Fruit fly (Drosophila melanogaster) whole organism, embryonic: ENCODE data around the gene CG12056.

Experiments used
- Atf3 ChIP-seq: fragments of 200-800 bp; sonication (Bioruptor generic); optimal IDR thresholded peaks from 3 replicates; lab custom pipeline; 2016; ENCODE audit warnings: missing biosample characterization, missing genetic modification characterization
- B-H1 ChIP-seq: fragments of 200-800 bp; sonication (Bioruptor generic); IDR thresholded peaks from 3 replicates; pipeline ENCODE4 v1.3.6; 2022; ENCODE audit warnings: missing biosample characterization, missing genetic modification characterization
- Blimp-1 ChIP-seq: fragments of 200-800 bp; sonication (Bioruptor generic); optimal IDR thresholded peaks from 3 replicates; lab custom pipeline; 2018; ENCODE audit warnings: missing biosample characterization, missing genetic modification characterization, mild to moderate bottlenecking, moderate library complexity, missing genetic modification reagents
- C15 ChIP-seq: fragments of 200-800 bp; sonication (Bioruptor generic); IDR thresholded peaks from 3 replicates; pipeline ENCODE4 v1.3.6; 2022; ENCODE audit warnings: missing biosample characterization, missing genetic modification characterization
- CG10321 ChIP-seq: fragments of 200-800 bp; sonication (Bioruptor generic); IDR thresholded peaks from 2 replicates; pipeline ENCODE4 v1.3.6; 2022; ENCODE audit warnings: missing biosample characterization, missing genetic modification characterization
- CG11398 ChIP-seq: fragments of 200-800 bp; sonication (Bioruptor generic); optimal IDR thresholded peaks from 2 replicates; lab custom pipeline; 2016; ENCODE audit warnings: missing biosample characterization, missing genetic modification characterization
- CG12104 ChIP-seq: fragments of 200-800 bp; sonication (Bioruptor generic); optimal IDR thresholded peaks from 3 replicates; lab custom pipeline; 2016; ENCODE audit warnings: missing biosample characterization, missing genetic modification characterization
- CG13287 ChIP-seq: fragments of 200-800 bp; sonication (Bioruptor generic); IDR thresholded peaks from 2 replicates; pipeline ENCODE4 v1.3.6; 2022; ENCODE audit warnings: missing biosample characterization, missing genetic modification characterization; ENCODE audit not compliant: partially characterized antibody
- CG13624 ChIP-seq: fragments of 200-800 bp; sonication (Bioruptor generic); optimal IDR thresholded peaks from 2 replicates; lab custom pipeline; 2016; ENCODE audit warnings: missing biosample characterization, missing genetic modification characterization
- CG15514 ChIP-seq: fragments of 200-800 bp; sonication (Bioruptor generic); optimal IDR thresholded peaks from 3 replicates; lab custom pipeline; 2017; ENCODE audit warnings: missing biosample characterization, missing genetic modification characterization, mild to moderate bottlenecking, moderate library complexity, missing genetic modification reagents
- CG18764 ChIP-seq: fragments of 200-800 bp; sonication (Bioruptor generic); optimal IDR thresholded peaks from 3 replicates; lab custom pipeline; 2016; ENCODE audit warnings: missing biosample characterization, missing genetic modification characterization
- CG2116 ChIP-seq: fragments of 200-800 bp; sonication (Bioruptor generic); optimal IDR thresholded peaks from 3 replicates; lab custom pipeline; 2018; ENCODE audit warnings: missing biosample characterization, mild to moderate bottlenecking, missing genetic modification characterization
- CG32772 ChIP-seq: fragments of 200-800 bp; sonication (Bioruptor generic); IDR thresholded peaks from 2 replicates; pipeline ENCODE4 v1.3.6; 2022; ENCODE audit warnings: missing biosample characterization, missing genetic modification characterization
- CG3281 ChIP-seq: fragments of 200-800 bp; sonication (Bioruptor generic); optimal IDR thresholded peaks from 3 replicates; lab custom pipeline; 2017; ENCODE audit warnings: missing biosample characterization, mild to moderate bottlenecking, missing genetic modification characterization
- CG33557 ChIP-seq: fragments of 200-800 bp; sonication (Bioruptor generic); optimal IDR thresholded peaks from 2 replicates; lab custom pipeline; 2019; ENCODE audit warnings: missing biosample characterization, mild to moderate bottlenecking, missing genetic modification characterization, moderate library complexity
- CG34422 ChIP-seq: fragments of 200-800 bp; sonication (Bioruptor generic); IDR thresholded peaks from 3 replicates; pipeline ENCODE4 v1.3.6; 2022; ENCODE audit warnings: missing biosample characterization, missing genetic modification characterization
- CG4282 ChIP-seq: fragments of 200-800 bp; sonication (Bioruptor generic); optimal IDR thresholded peaks from 2 replicates; lab custom pipeline; 2016; ENCODE audit warnings: missing biosample characterization, missing genetic modification characterization
- CG4404 ChIP-seq: fragments of 200-800 bp; sonication (Bioruptor generic); IDR thresholded peaks from 2 replicates; pipeline ENCODE4 v1.3.6; 2022; ENCODE audit warnings: missing biosample characterization, missing genetic modification characterization
- CG7987 ChIP-seq: fragments of 200-800 bp; sonication (Bioruptor generic); optimal IDR thresholded peaks from 2 replicates; lab custom pipeline; 2018; ENCODE audit warnings: missing biosample characterization, mild to moderate bottlenecking, missing genetic modification characterization, moderate library complexity
- CG8478 ChIP-seq: fragments of >200 bp; optimal IDR thresholded peaks from 2 replicates; lab custom pipeline; 2018
- CG8924 ChIP-seq: fragments of 200-800 bp; optimal IDR thresholded peaks from 3 replicates; lab custom pipeline; 2019; ENCODE audit warnings: missing biosample characterization, mild to moderate bottlenecking, missing genetic modification characterization, moderate library complexity
- CG9727 ChIP-seq: fragments of 200-800 bp; sonication (Bioruptor generic); optimal IDR thresholded peaks from 3 replicates; lab custom pipeline; 2017; ENCODE audit warnings: missing biosample characterization, mild to moderate bottlenecking, missing genetic modification characterization
- CoRest ChIP-seq: fragments of 200-800 bp; sonication (Bioruptor generic); optimal IDR thresholded peaks from 3 replicates; lab custom pipeline; 2018; ENCODE audit warnings: missing biosample characterization, mild to moderate bottlenecking, missing genetic modification characterization, moderate library complexity
- Drgx ChIP-seq: fragments of 200-800 bp; sonication (Bioruptor generic); IDR thresholded peaks from 2 replicates; pipeline ENCODE4 v1.3.6; 2022; ENCODE audit warnings: missing biosample characterization, missing genetic modification characterization
- HLH54F ChIP-seq: fragments of 200-800 bp; sonication (Bioruptor generic); optimal IDR thresholded peaks from 3 replicates; lab custom pipeline; 2016; ENCODE audit warnings: missing biosample characterization, missing genetic modification characterization
- Hr51 ChIP-seq, 2 experiments: fragments of 200-800 bp; sonication (Bioruptor generic); optimal IDR thresholded peaks; 2 replicates in 1 of 2; 3 replicates in 1 of 2; lab custom pipeline; 2016 to 2018; ENCODE audit warnings: missing biosample characterization in 2 of 2, missing genetic modification characterization in 2 of 2, mild to moderate bottlenecking in 1 of 2, moderate library complexity in 1 of 2
- Lim3 ChIP-seq: fragments of 200-800 bp; sonication (Bioruptor generic); IDR thresholded peaks from 2 replicates; pipeline ENCODE4 v1.3.6; 2022; ENCODE audit warnings: missing biosample characterization, missing genetic modification characterization
- Med ChIP-seq: fragments of 200-800 bp; sonication (Bioruptor generic); peaks from one replicate; lab custom pipeline; 2016; ENCODE audit warnings: missing biosample characterization, missing genetic modification characterization, mild to moderate bottlenecking, inconsistent platforms, moderate library complexity
- NC2β ChIP-seq: fragments of 200-800 bp; sonication (Bioruptor generic); optimal IDR thresholded peaks from 2 replicates; lab custom pipeline; 2016; ENCODE audit warnings: missing biosample characterization, missing genetic modification characterization
- NK7.1 ChIP-seq: fragments of 200-800 bp; sonication (Bioruptor generic); optimal IDR thresholded peaks from 3 replicates; lab custom pipeline; 2016; ENCODE audit warnings: missing biosample characterization, missing genetic modification characterization
- Pdp1 ChIP-seq, 2 experiments: fragments of 200-800 bp; sonication (Bioruptor generic); optimal IDR thresholded peaks; 3 replicates each; lab custom pipeline; 2016; ENCODE audit warnings: missing biosample characterization in 2 of 2, missing genetic modification characterization in 2 of 2, mild to moderate bottlenecking in 1 of 2, moderate library complexity in 1 of 2
- Sry-β ChIP-seq: fragments of 200-800 bp; sonication (Bioruptor generic); optimal IDR thresholded peaks from 2 replicates; lab custom pipeline; 2018; ENCODE audit warnings: missing biosample characterization, mild to moderate bottlenecking, missing genetic modification characterization, moderate library complexity
- Xbp1 ChIP-seq: fragments of 200-800 bp; sonication (Bioruptor generic); optimal IDR thresholded peaks from 3 replicates; lab custom pipeline; 2016; ENCODE audit warnings: missing biosample characterization, mild to moderate bottlenecking, missing genetic modification characterization
- abd-A ChIP-seq: fragments of 200-800 bp; sonication (Bioruptor generic); optimal IDR thresholded peaks from 3 replicates; lab custom pipeline; 2019; ENCODE audit warnings: missing biosample characterization, mild to moderate bottlenecking, missing genetic modification characterization, moderate library complexity
- ac ChIP-seq: fragments of 200-800 bp; sonication (Bioruptor generic); optimal IDR thresholded peaks from 3 replicates; lab custom pipeline; 2017; ENCODE audit warnings: missing biosample characterization, mild to moderate bottlenecking, missing genetic modification characterization
- cg ChIP-seq: fragments of 200-800 bp; sonication (Bioruptor generic); optimal IDR thresholded peaks from 3 replicates; lab custom pipeline; 2019; ENCODE audit warnings: missing biosample characterization, mild to moderate bottlenecking, missing genetic modification characterization, moderate library complexity
- ewg ChIP-seq: fragments of 200-800 bp; sonication (Bioruptor generic); optimal IDR thresholded peaks from 3 replicates; lab custom pipeline; 2017; ENCODE audit warnings: mild to moderate bottlenecking, missing biosample characterization, missing genetic modification reagents, missing genetic modification characterization
- fd3F ChIP-seq: fragments of 200-800 bp; sonication (Bioruptor generic); optimal IDR thresholded peaks from 2 replicates; lab custom pipeline; 2018; ENCODE audit warnings: missing biosample characterization, mild to moderate bottlenecking, missing genetic modification characterization, moderate library complexity
- hbn ChIP-seq: fragments of 200-800 bp; sonication (Bioruptor generic); IDR thresholded peaks from 2 replicates; pipeline ENCODE4 v1.3.6; 2022; ENCODE audit warnings: missing biosample characterization, missing genetic modification characterization; ENCODE audit not compliant: partially characterized antibody
- nmo ChIP-seq: fragments of 200-800 bp; sonication (Bioruptor generic); optimal IDR thresholded peaks from 2 replicates; lab custom pipeline; 2018; ENCODE audit warnings: missing biosample characterization, mild to moderate bottlenecking, missing genetic modification characterization, moderate library complexity
- nom ChIP-seq: fragments of 200-800 bp; sonication (Bioruptor generic); optimal IDR thresholded peaks from 2 replicates; lab custom pipeline; 2017; ENCODE audit warnings: missing biosample characterization, missing genetic modification characterization, mild to moderate bottlenecking, moderate library complexity, missing genetic modification reagents
- oc ChIP-seq: fragments of 200-800 bp; sonication (Bioruptor generic); optimal IDR thresholded peaks from 2 replicates; lab custom pipeline; 2018; ENCODE audit warnings: missing biosample characterization, mild to moderate bottlenecking, missing genetic modification characterization, moderate library complexity
- pho ChIP-seq: fragments of 200-800 bp; sonication (Bioruptor generic); optimal IDR thresholded peaks from 2 replicates; lab custom pipeline; 2016; ENCODE audit warnings: missing biosample characterization, missing genetic modification characterization
- phol ChIP-seq: fragments of 200-800 bp; sonication (Bioruptor generic); optimal IDR thresholded peaks from 3 replicates; lab custom pipeline; 2018; ENCODE audit warnings: missing biosample characterization, mild to moderate bottlenecking, missing genetic modification characterization, moderate library complexity
- psq ChIP-seq: fragments of 200-800 bp; sonication (Bioruptor generic); optimal IDR thresholded peaks from 2 replicates; lab custom pipeline; 2017; ENCODE audit warnings: missing biosample characterization, missing genetic modification characterization
- pzg ChIP-seq: fragments of 200-800 bp; sonication (Bioruptor generic); optimal IDR thresholded peaks from 3 replicates; lab custom pipeline; 2018; ENCODE audit warnings: missing biosample characterization, mild to moderate bottlenecking, missing genetic modification characterization, moderate library complexity
- shn ChIP-seq: fragments of 200-800 bp; sonication (Bioruptor generic); optimal IDR thresholded peaks from 3 replicates; lab custom pipeline; 2016; ENCODE audit warnings: missing biosample characterization, missing genetic modification characterization
- tll ChIP-seq, 2 experiments: fragments of 200-800 bp in 1 of 2; fragments of >200 bp in 1 of 2; sonication (Bioruptor generic) in 1 of 2; optimal IDR thresholded peaks; 2 replicates each; lab custom pipeline; 2017 to 2019; ENCODE audit warnings: missing biosample characterization in 2 of 2, missing genetic modification characterization in 2 of 2, mild to moderate bottlenecking in 1 of 2, moderate library complexity in 1 of 2
- twi ChIP-seq: fragments of 200-800 bp; optimal IDR thresholded peaks from 2 replicates; lab custom pipeline; 2019; ENCODE audit warnings: missing biosample characterization, mild to moderate bottlenecking, missing genetic modification characterization, moderate library complexity
- yki ChIP-seq: fragments of >200 bp; optimal IDR thresholded peaks from 3 replicates; lab custom pipeline; 2018

Gene CG12056

dm6 chrX:9155715-9156387 lies 36.6 kb upstream of the CG12056 start (continued):
- TF ChIP-seq fd3F (no peak), CG34422 (GFP tag; lab: Robert Waterston, UW) (peak; percentile 68; the same call in 2 of the 3 replicates), C15 (GFP tag; lab: Robert Waterston, UW) (no peak), cg (peak; percentile 69), CG9727 (GFP tag; lab: Kevin White, UChicago) (peak; percentile 1), CG32772 (no peak), CG10321 (GFP tag; lab: Robert Waterston, UW) (peak; percentile 94), pho (no peak), CG13624 (GFP tag; lab: Kevin White, UChicago) (peak; percentile 93), pzg (GFP tag; lab: Kevin White, UChicago) (no peak), nmo (GFP tag; lab: Kevin White, UChicago) (no peak), Lim3 (GFP tag; lab: Robert Waterston, UW) (no peak), B-H1 (no peak), Pdp1 (GFP tag; optimal IDR thresholded peaks at IDR 0.05; lab: Kevin White, UChicago) (peak in 1 of 2 experiments; percentile 96), phol (tag; lab: Kevin White, UChicago) (peak; percentile 71), HLH54F (no peak), Hr51 (GFP tag; optimal IDR thresholded peaks at IDR 0.05; lab: Kevin White, UChicago) (no peak), abd-A (tag; lab: Kevin White, UChicago) (peak; percentile 88), NC2β (GFP tag; lab: Kevin White, UChicago) (no peak), CG2116 (GFP tag; lab: Kevin White, UChicago) (no peak), twi (tag; lab: Kevin White, UChicago) (peak; percentile 74), CG7987 (GFP tag; lab: Kevin White, UChicago) (no peak), CG8478 (lab: Kevin White, UChicago) (peak; percentile 65), Drgx (peak; percentile 31; the same call in 1 of the 2 replicates), CG12104 (GFP tag; lab: Kevin White, UChicago) (peak; percentile 15), Blimp-1 (GFP tag; lab: Kevin White, UChicago) (no peak), psq (GFP tag; lab: Kevin White, UChicago) (no peak), CG8924 (tag; lab: Kevin White, UChicago) (peak; percentile 66), CG3281 (GFP tag; lab: Kevin White, UChicago) (no peak), ac (peak; percentile 23), ewg (peak; percentile 71)

DNA sequence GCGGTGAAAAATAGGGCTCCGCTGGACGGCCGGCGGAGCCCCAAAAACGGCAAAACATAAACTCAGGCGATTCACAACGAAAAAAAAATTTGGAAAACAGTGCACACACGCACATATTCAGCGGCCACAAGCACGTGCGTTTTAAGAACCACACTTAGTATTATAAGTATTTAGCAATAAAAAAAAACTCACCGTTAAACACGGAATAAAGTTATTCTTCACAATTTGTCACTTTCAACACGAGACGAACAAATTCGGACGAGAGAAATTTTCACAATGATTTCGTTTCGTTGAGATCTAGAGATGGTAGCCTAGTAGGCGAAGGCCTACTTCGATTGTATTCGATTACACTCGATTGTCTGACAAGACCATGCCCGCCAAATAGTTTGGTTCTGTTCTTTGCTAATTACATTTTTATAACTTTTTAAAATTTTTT lies 36.1 kb upstream of the CG12056 start, which contains the start of gene His3.3B:
Gene His3.3B (minus strand): TSS at position 282 of the 436 bp plus-strand sequence.
- TF ChIP-seq Atf3, result no peak
- TF ChIP-seq tll (GFP tag; optimal IDR thresholded peaks at IDR 0.05; lab: Kevin White, UChicago), result no peak
- TF ChIP-seq Drgx, result no peak
- peak; percentile 7 for TF ChIP-seq Xbp1 (GFP tag; lab: Kevin White, UChicago)
- peak; percentile 11 for TF ChIP-seq CG33557 (GFP tag; lab: Kevin White, UChicago)
- TF ChIP-seq CG4282 (GFP tag; lab: Kevin White, UChicago), result peak; percentile 33
- TF ChIP-seq CG4404, result no peak
- TF ChIP-seq CG18764 (GFP tag; lab: Kevin White, UChicago), result no peak
- peak; percentile 64 for TF ChIP-seq CG15514
- no peak for TF ChIP-seq CG7987 (GFP tag; lab: Kevin White, UChicago)
- 0 out of 2 replicates have a peak, but pooled peaks have one; percentile 24 for TF ChIP-seq hbn
- no peak for TF ChIP-seq nom
- no peak for TF ChIP-seq oc (tag; lab: Kevin White, UChicago)
- no peak for TF ChIP-seq CG11398 (GFP tag; lab: Kevin White, UChicago)
- no peak for TF ChIP-seq shn (GFP tag; lab: Kevin White, UChicago)
- TF ChIP-seq Med, result peak; percentile 85
- no peak for TF ChIP-seq CoRest (tag; lab: Kevin White, UChicago)
- peak; percentile 61 for TF ChIP-seq CG13287 (GFP tag; lab: Robert Waterston, UW)
- TF ChIP-seq nmo (GFP tag; lab: Kevin White, UChicago), result no peak
- no peak for TF ChIP-seq NK7.1 (GFP tag; lab: Kevin White, UChicago)
- TF ChIP-seq yki (lab: Kevin White, UChicago), result no peak
- TF ChIP-seq Sry-β (GFP tag; lab: Kevin White, UChicago), result no peak
